Fruit fly (Drosophila melanogaster): ENCODE results near the gene Psa.

dm6 chr3L:1548345-1548970 is 45.8 kb downstream of the Psa start:
- TF ChIP-seq gl (tag; optimal IDR thresholded peaks at IDR 0.05), result no peak
- no peak for TF ChIP-seq CG4496 (GFP tag; IDR thresholded peaks at IDR 0.05)
- TF ChIP-seq EcR (GFP tag; optimal IDR thresholded peaks at IDR 0.05), result no peak
- TF ChIP-seq CG13204 (GFP tag; optimal IDR thresholded peaks at IDR 0.05), result no peak
- peak; percentile 5 for TF ChIP-seq CG9948 (tag; optimal IDR thresholded peaks at IDR 0.05)
- no peak for TF ChIP-seq fd96Ca (GFP tag; IDR thresholded peaks at IDR 0.05)
- TF ChIP-seq CG32121 (GFP tag; IDR thresholded peaks at IDR 0.05), result no peak
- TF ChIP-seq CG12605 (GFP tag; IDR thresholded peaks at IDR 0.05), result no peak
- peak; percentile 7 for TF ChIP-seq CG34367 (tag; optimal IDR thresholded peaks at IDR 0.05)
- TF ChIP-seq CG10348 (GFP tag; IDR thresholded peaks at IDR 0.05), result no peak
- no peak for TF ChIP-seq Pif1B (GFP tag; optimal IDR thresholded peaks at IDR 0.05)
- peak; percentile 18 for TF ChIP-seq CG8159 (tag; optimal IDR thresholded peaks at IDR 0.05)
- no peak for TF ChIP-seq Ets98B (GFP tag; IDR thresholded peaks at IDR 0.05)
